Worm (Caenorhabditis elegans) whole organism, L1 larva: ENCODE results near the gene C04A2.15.

ENCODE experiments used
- ama-1 ChIP-seq: fragments of 150-350 bp; optimal IDR thresholded peaks from 2 replicates; lab custom pipeline; 2014
- ceh-82 ChIP-seq, 3 experiments: fragments of 150-350 bp in 1 of 3; sonication (generic microtip) in 2 of 3; optimal IDR thresholded peaks; 2 replicates each; lab custom pipeline; 2014 to 2017; ENCODE audit warnings: missing biosample characterization in 3 of 3, missing genetic modification characterization in 3 of 3
- elt-2 ChIP-seq: sonication (generic microtip); optimal IDR thresholded peaks from 2 replicates; lab custom pipeline; 2016; ENCODE audit warnings: missing genetic modification characterization, mild to moderate bottlenecking, inconsistent platforms, missing compliant biosample characterization, missing genetic modification reagents
- isw-1 ChIP-seq: fragments of 200-800 bp; sonication (Bioruptor generic); IDR thresholded peaks from 2 replicates; pipeline ENCODE4 v1.3.6; 2022; ENCODE audit warnings: missing genetic modification characterization, missing compliant biosample characterization
- lin-35 ChIP-seq, 2 experiments: fragments of 150-350 bp; optimal IDR thresholded peaks; 2 replicates each; lab custom pipeline; 2014; ENCODE audit warnings: missing biosample characterization in 2 of 2, missing genetic modification characterization in 2 of 2, missing genetic modification reagents in 2 of 2
- snu-23 ChIP-seq: sonication (generic microtip); optimal IDR thresholded peaks from 2 replicates; lab custom pipeline; 2016; ENCODE audit warnings: missing genetic modification characterization, missing compliant biosample characterization
- ztf-11 ChIP-seq, 2 experiments: sonication (generic microtip); optimal IDR thresholded peaks; 2 replicates each; lab custom pipeline; 2016 to 2017; ENCODE audit warnings: missing genetic modification characterization in 2 of 2, missing biosample characterization in 1 of 2, missing compliant biosample characterization in 1 of 2

DNA sequence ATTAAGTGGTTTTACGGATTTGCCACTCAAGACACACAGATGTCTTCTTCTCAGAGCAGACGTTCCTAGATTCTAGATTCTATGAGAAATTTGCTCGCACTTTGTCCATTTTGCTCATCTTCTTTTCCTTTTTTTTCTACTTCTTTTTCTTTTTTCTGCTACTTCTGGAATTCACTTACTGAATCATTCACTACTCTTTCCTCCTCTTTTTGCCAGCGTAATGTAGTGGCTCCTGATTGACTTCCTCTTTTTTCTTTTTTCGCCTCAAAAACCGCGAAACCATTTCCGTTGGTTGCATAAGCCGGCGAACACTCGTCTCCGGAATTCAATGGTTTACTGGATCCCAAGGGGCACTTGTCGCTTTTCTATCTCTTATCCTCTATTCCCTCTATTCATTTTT lies 19.8 kb upstream of the C04A2.15 start:
- no peak for TF ChIP-seq elt-2 (tag; lab: Kevin White, UChicago)
- TF ChIP-seq ceh-82 (tag; optimal IDR thresholded peaks at IDR 0.05; lab: Kevin White, UChicago) = no peak
- no peak for TF ChIP-seq snu-23 (GFP tag; lab: Kevin White, UChicago)
- no peak for TF ChIP-seq isw-1 (GFP tag; lab: Robert Waterston, UW)
- no peak for TF ChIP-seq lin-35 (GFP tag; optimal IDR thresholded peaks at IDR 0.05; lab: Kevin White, UChicago)
- TF ChIP-seq ama-1 (lab: Kevin White, UChicago) = no peak
- no peak for TF ChIP-seq ztf-11 (tag; optimal IDR thresholded peaks at IDR 0.05; lab: Kevin White, UChicago)
